Fruit fly (Drosophila melanogaster) whole organism, prepupa: ENCODE results near the gene CG11085.

ENCODE experiments used
- Blimp-1 ChIP-seq: fragments of 200-800 bp; sonication (Bioruptor generic); optimal IDR thresholded peaks from 3 replicates; lab custom pipeline; 2017; ENCODE audit warnings: missing biosample characterization, missing genetic modification characterization, mild to moderate bottlenecking, moderate library complexity, missing genetic modification reagents
- CG10669 ChIP-seq: fragments of 200-800 bp; sonication (Bioruptor generic); optimal IDR thresholded peaks from 3 replicates; lab custom pipeline; 2018; ENCODE audit warnings: missing biosample characterization, mild to moderate bottlenecking, missing genetic modification characterization, moderate library complexity
- CG11294 ChIP-seq: fragments of 200-800 bp; sonication (Bioruptor generic); IDR thresholded peaks from 2 replicates; pipeline ENCODE4 v1.3.6; 2022; ENCODE audit warnings: missing biosample characterization, missing genetic modification characterization
- CG11762 ChIP-seq: fragments of 200-800 bp; sonication (Bioruptor generic); optimal IDR thresholded peaks from 3 replicates; lab custom pipeline; 2016; ENCODE audit warnings: missing biosample characterization, missing genetic modification characterization; ENCODE audit not compliant: insufficient read depth
- CG11902 ChIP-seq: fragments of 200-800 bp; sonication (Bioruptor generic); optimal IDR thresholded peaks from 3 replicates; lab custom pipeline; 2016; ENCODE audit warnings: missing biosample characterization, missing genetic modification characterization
- CG1621 ChIP-seq: fragments of 200-800 bp; sonication (Bioruptor generic); optimal IDR thresholded peaks from 3 replicates; lab custom pipeline; 2018; ENCODE audit warnings: missing biosample characterization, mild to moderate bottlenecking, missing genetic modification characterization
- CG3032 ChIP-seq: fragments of 200-800 bp; optimal IDR thresholded peaks from 2 replicates; lab custom pipeline; 2019; ENCODE audit warnings: missing biosample characterization, mild to moderate bottlenecking, missing genetic modification characterization, moderate library complexity
- CG31627 ChIP-seq: fragments of 200-800 bp; sonication (Bioruptor generic); optimal IDR thresholded peaks from 3 replicates; lab custom pipeline; 2016; ENCODE audit warnings: missing biosample characterization, missing genetic modification characterization
- CG34406 ChIP-seq: fragments of 200-800 bp; sonication (Bioruptor generic); optimal IDR thresholded peaks from 3 replicates; lab custom pipeline; 2016; ENCODE audit warnings: missing biosample characterization, missing genetic modification characterization
- CG3919 ChIP-seq: fragments of 200-800 bp; sonication (Bioruptor generic); optimal IDR thresholded peaks from 3 replicates; lab custom pipeline; 2016; ENCODE audit warnings: missing biosample characterization, missing genetic modification characterization
- CG4318 ChIP-seq: fragments of 200-800 bp; sonication (Bioruptor generic); optimal IDR thresholded peaks from 3 replicates; lab custom pipeline; 2017; ENCODE audit warnings: missing biosample characterization, mild to moderate bottlenecking, missing genetic modification characterization
- CG6163 ChIP-seq: fragments of 200-800 bp; sonication (Bioruptor generic); IDR thresholded peaks from 3 replicates; pipeline ENCODE4 v1.3.6; 2022; ENCODE audit warnings: missing biosample characterization, missing genetic modification characterization
- CG6276 ChIP-seq: fragments of 200-800 bp; sonication (Bioruptor generic); optimal IDR thresholded peaks from 2 replicates; lab custom pipeline; 2017; ENCODE audit warnings: missing biosample characterization, mild to moderate bottlenecking, missing genetic modification characterization
- CG6792 ChIP-seq: fragments of 200-800 bp; sonication (Bioruptor generic); optimal IDR thresholded peaks from 3 replicates; lab custom pipeline; 2016; ENCODE audit warnings: missing biosample characterization, missing genetic modification characterization
- CG7368 ChIP-seq: fragments of 200-800 bp; sonication (Bioruptor generic); optimal IDR thresholded peaks from 3 replicates; lab custom pipeline; 2016; ENCODE audit warnings: missing biosample characterization, missing genetic modification characterization
- CG8119 ChIP-seq: fragments of 200-800 bp; sonication (Bioruptor generic); IDR thresholded peaks from 3 replicates; pipeline ENCODE4 v1.3.6; 2022; ENCODE audit warnings: missing biosample characterization, missing genetic modification characterization
- CG8319 ChIP-seq: fragments of 200-800 bp; sonication (Bioruptor generic); optimal IDR thresholded peaks from 3 replicates; lab custom pipeline; 2016; ENCODE audit warnings: missing biosample characterization, missing genetic modification characterization
- CG8632 ChIP-seq: fragments of 200-800 bp; sonication (Bioruptor generic); optimal IDR thresholded peaks from 3 replicates; lab custom pipeline; 2016; ENCODE audit warnings: missing biosample characterization, missing genetic modification characterization
- Eip75B ChIP-seq: fragments of 200-800 bp; sonication (Bioruptor generic); optimal IDR thresholded peaks from 3 replicates; lab custom pipeline; 2016; ENCODE audit warnings: missing biosample characterization, missing genetic modification characterization
- Eip78C ChIP-seq: fragments of 200-800 bp; sonication (Bioruptor generic); peaks from one replicate; lab custom pipeline; 2016; ENCODE audit warnings: missing biosample characterization, missing genetic modification characterization
- Eip93F ChIP-seq: fragments of 200-800 bp; sonication (Bioruptor generic); optimal IDR thresholded peaks from 2 replicates; lab custom pipeline; 2016; ENCODE audit warnings: missing biosample characterization, mild to moderate bottlenecking, missing genetic modification characterization
- Ets21C ChIP-seq: fragments of 200-800 bp; sonication (Bioruptor generic); optimal IDR thresholded peaks from 3 replicates; lab custom pipeline; 2016; ENCODE audit warnings: missing biosample characterization, missing genetic modification characterization
- Ets96B ChIP-seq: fragments of 200-800 bp; optimal IDR thresholded peaks from 2 replicates; lab custom pipeline; 2019; ENCODE audit warnings: missing biosample characterization, mild to moderate bottlenecking, missing genetic modification characterization, moderate library complexity
- Hr38 ChIP-seq: sonication (Bioruptor generic); optimal IDR thresholded peaks from 2 replicates; lab custom pipeline; 2016; ENCODE audit warnings: missing biosample characterization, missing genetic modification characterization
- Hr39 ChIP-seq: fragments of 200-800 bp; sonication (Bioruptor generic); optimal IDR thresholded peaks from 2 replicates; lab custom pipeline; 2016; ENCODE audit warnings: missing biosample characterization, missing genetic modification characterization
- Hr4 ChIP-seq: fragments of 200-800 bp; sonication (Bioruptor generic); optimal IDR thresholded peaks from 3 replicates; lab custom pipeline; 2016; ENCODE audit warnings: missing biosample characterization, missing genetic modification characterization
- Lpt ChIP-seq: fragments of 200-800 bp; sonication (Bioruptor generic); optimal IDR thresholded peaks from 3 replicates; lab custom pipeline; 2016; ENCODE audit warnings: missing biosample characterization, missing genetic modification characterization
- Met ChIP-seq: fragments of 200-800 bp; sonication (Bioruptor generic); optimal IDR thresholded peaks from 3 replicates; lab custom pipeline; 2016; ENCODE audit warnings: missing biosample characterization, missing genetic modification characterization
- Smox ChIP-seq: fragments of 200-800 bp; sonication (Bioruptor generic); optimal IDR thresholded peaks from 3 replicates; lab custom pipeline; 2016; ENCODE audit warnings: missing biosample characterization, missing genetic modification characterization
- Sox102F ChIP-seq: fragments of 200-800 bp; sonication (Bioruptor generic); optimal IDR thresholded peaks from 2 replicates; lab custom pipeline; 2016; ENCODE audit warnings: missing biosample characterization, mild to moderate bottlenecking, missing genetic modification characterization
- achi ChIP-seq: fragments of 200-800 bp; sonication (Bioruptor generic); optimal IDR thresholded peaks from 3 replicates; lab custom pipeline; 2016; ENCODE audit warnings: missing biosample characterization, missing genetic modification characterization
- acj6 ChIP-seq: fragments of 200-800 bp; sonication (Bioruptor generic); optimal IDR thresholded peaks from 3 replicates; lab custom pipeline; 2016; ENCODE audit warnings: missing biosample characterization, missing genetic modification characterization
- cyc ChIP-seq: fragments of 200-800 bp; sonication (Bioruptor generic); optimal IDR thresholded peaks from 3 replicates; lab custom pipeline; 2016; ENCODE audit warnings: missing biosample characterization, missing genetic modification characterization
- dac ChIP-seq: fragments of 200-800 bp; sonication (Bioruptor generic); optimal IDR thresholded peaks from 2 replicates; lab custom pipeline; 2017; ENCODE audit warnings: missing biosample characterization, mild to moderate bottlenecking, missing genetic modification characterization
- dsx ChIP-seq: fragments of 200-800 bp; optimal IDR thresholded peaks from 3 replicates; lab custom pipeline; 2019; ENCODE audit warnings: missing biosample characterization, mild to moderate bottlenecking, missing genetic modification characterization, moderate library complexity; ENCODE audit not compliant: poor library complexity, severe bottlenecking
- eg ChIP-seq: fragments of 200-800 bp; sonication (Bioruptor generic); IDR thresholded peaks from 3 replicates; pipeline ENCODE4 v1.3.6; 2022; ENCODE audit warnings: missing biosample characterization, missing genetic modification characterization
- esn ChIP-seq: fragments of 200-800 bp; sonication (Bioruptor generic); optimal IDR thresholded peaks from 2 replicates; lab custom pipeline; 2016; ENCODE audit warnings: missing biosample characterization, mild to moderate bottlenecking, missing genetic modification characterization, moderate library complexity
- fd59A ChIP-seq: fragments of 200-800 bp; sonication (Bioruptor generic); optimal IDR thresholded peaks from 2 replicates; lab custom pipeline; 2017; ENCODE audit warnings: missing biosample characterization, mild to moderate bottlenecking, missing genetic modification characterization, missing genetic modification reagents
- fd85E ChIP-seq: fragments of 200-800 bp; sonication (Bioruptor generic); optimal IDR thresholded peaks from 3 replicates; lab custom pipeline; 2016; ENCODE audit warnings: missing biosample characterization, missing genetic modification characterization
- lz ChIP-seq: fragments of 200-800 bp; sonication (Bioruptor generic); optimal IDR thresholded peaks from 3 replicates; lab custom pipeline; 2016; ENCODE audit warnings: missing biosample characterization, missing genetic modification characterization
- net ChIP-seq: fragments of 200-800 bp; sonication (Bioruptor generic); optimal IDR thresholded peaks from 3 replicates; lab custom pipeline; 2016; ENCODE audit warnings: missing biosample characterization, missing genetic modification characterization
- pdm3 ChIP-seq: fragments of 200-800 bp; sonication (Bioruptor generic); optimal IDR thresholded peaks from 3 replicates; lab custom pipeline; 2016; ENCODE audit warnings: missing biosample characterization, missing genetic modification characterization
- salr ChIP-seq, 2 experiments: fragments of 200-800 bp; sonication (Bioruptor generic); optimal IDR thresholded peaks; 3 replicates each; lab custom pipeline; 2016 to 2018; ENCODE audit warnings: missing biosample characterization in 2 of 2, missing genetic modification characterization in 2 of 2, mild to moderate bottlenecking in 1 of 2
- spab ChIP-seq: fragments of 200-800 bp; sonication (Bioruptor generic); optimal IDR thresholded peaks from 2 replicates; lab custom pipeline; 2017; ENCODE audit warnings: missing biosample characterization, mild to moderate bottlenecking, missing genetic modification characterization, missing genetic modification reagents
- ss ChIP-seq, 2 experiments: fragments of 200-800 bp; sonication (Bioruptor generic); optimal IDR thresholded peaks; 2 replicates in 1 of 2; 3 replicates in 1 of 2; lab custom pipeline; 2017 to 2018; ENCODE audit warnings: mild to moderate bottlenecking in 2 of 2, missing biosample characterization in 2 of 2, missing genetic modification characterization in 2 of 2, moderate library complexity in 1 of 2
- topi ChIP-seq: fragments of 200-800 bp; sonication (Bioruptor generic); optimal IDR thresholded peaks from 3 replicates; lab custom pipeline; 2016; ENCODE audit warnings: missing biosample characterization, missing genetic modification characterization
- vri ChIP-seq: fragments of 200-800 bp; sonication (Bioruptor generic); optimal IDR thresholded peaks from 3 replicates; lab custom pipeline; 2016; ENCODE audit warnings: missing biosample characterization, mild to moderate bottlenecking, missing genetic modification characterization

CG11085 gene

DNA sequence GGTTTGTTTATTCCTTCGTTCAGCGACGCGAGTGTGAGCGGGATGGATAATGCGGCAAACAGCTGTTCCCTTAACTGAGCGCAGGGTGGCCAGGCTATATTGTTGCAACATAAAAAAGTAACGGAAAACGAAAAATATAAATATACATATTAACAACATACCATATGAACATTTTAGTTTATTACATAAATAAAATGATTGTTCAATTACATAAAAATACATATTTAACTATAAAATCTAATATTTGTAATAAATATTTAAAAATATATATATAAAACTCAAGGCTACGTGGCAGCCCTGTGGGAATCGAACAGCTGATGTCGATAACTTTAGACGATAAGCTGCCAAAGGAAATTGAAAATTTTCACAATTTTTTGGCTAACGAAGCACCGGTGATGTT lies 13.4 kb downstream of the CG11085 start, which contains the start of the genes Aven and CG2540 (continued):
- TF ChIP-seq acj6 (GFP tag; lab: Kevin White, UChicago), result peak; percentile 81
- peak; percentile 85 for TF ChIP-seq dsx
- TF ChIP-seq Eip75B (GFP tag; lab: Kevin White, UChicago), result peak; percentile 49
- peak; percentile 49 for TF ChIP-seq Lpt (GFP tag; lab: Kevin White, UChicago)
- TF ChIP-seq CG34406 (GFP tag; lab: Kevin White, UChicago), result peak; percentile 76
- peak; percentile 64 for TF ChIP-seq net (GFP tag; lab: Kevin White, UChicago)
- peak; percentile 68 for TF ChIP-seq CG6792 (GFP tag; lab: Kevin White, UChicago)
- 0 out of 3 replicates have a peak, but pooled peaks have one; percentile 39 for TF ChIP-seq CG6163
- TF ChIP-seq spab (GFP tag; lab: Kevin White, UChicago), result peak; percentile 60
- peak; percentile 86 for TF ChIP-seq Eip78C (GFP tag; lab: Kevin White, UChicago)
- peak; percentile 70 for TF ChIP-seq CG3919 (GFP tag; lab: Kevin White, UChicago)
- peak; percentile 62 to 84 for TF ChIP-seq ss (GFP tag; optimal IDR thresholded peaks at IDR 0.05; lab: Kevin White, UChicago)

DNA sequence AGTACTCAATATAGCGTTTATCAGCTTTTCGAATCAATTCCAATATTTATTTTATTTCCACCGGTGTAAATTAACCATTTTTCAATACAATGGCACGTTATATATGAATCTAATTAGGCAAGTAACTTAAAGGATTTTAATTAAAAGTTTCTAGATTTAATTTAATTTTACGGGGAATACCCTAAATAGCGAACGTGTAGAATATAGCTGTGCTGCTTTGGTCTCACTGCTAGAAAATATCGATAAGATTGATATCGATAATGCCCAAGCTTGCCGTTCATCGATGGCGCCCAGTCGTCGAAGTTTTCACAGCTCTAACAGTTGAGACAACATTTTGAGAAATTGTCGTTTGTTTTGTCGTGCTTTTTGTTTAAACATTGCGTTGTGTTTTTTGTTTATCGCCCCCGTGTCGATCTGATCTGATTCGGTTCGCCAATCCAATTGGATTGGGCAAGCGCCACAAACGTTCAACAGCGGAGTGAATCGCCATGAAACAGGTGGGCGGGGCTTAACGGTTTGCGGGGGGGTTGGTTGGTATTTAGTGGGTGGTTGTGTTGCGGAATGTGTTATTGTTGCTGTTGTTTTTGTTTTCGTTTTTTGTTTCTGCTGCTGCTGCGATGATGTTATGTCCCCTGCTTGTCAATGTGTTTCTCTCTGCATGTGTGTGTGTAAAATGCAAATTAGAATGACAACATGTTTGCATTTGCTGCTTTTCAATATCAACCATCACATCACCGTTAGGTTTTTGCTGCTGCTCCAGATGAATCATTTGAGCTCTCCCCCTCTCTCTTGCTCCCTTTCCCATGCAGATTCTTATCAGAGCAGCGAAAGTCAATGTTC lies 15.4 kb downstream of the CG11085 start, which contains the start of gene Tomosyn:
Gene Tomosyn, plus strand, starts transcription at position 289 of the 840 bp plus-strand sequence.
- TF ChIP-seq Eip93F (GFP tag; lab: Kevin White, UChicago) (no peak), dac (GFP tag; lab: Kevin White, UChicago) (no peak), Blimp-1 (GFP tag; lab: Kevin White, UChicago) (no peak), CG6792 (GFP tag; lab: Kevin White, UChicago) (no peak), Hr4 (GFP tag; lab: Kevin White, UChicago) (no peak), CG1621 (tag; lab: Kevin White, UChicago) (no peak), CG7368 (GFP tag; lab: Kevin White, UChicago) (no peak), spab (GFP tag; lab: Kevin White, UChicago) (no peak), CG10669 (GFP tag; lab: Kevin White, UChicago) (no peak), Hr39 (GFP tag; lab: Kevin White, UChicago) (no peak), cyc (peak; percentile 20), Sox102F (GFP tag; lab: Kevin White, UChicago) (no peak), Met (GFP tag; lab: Kevin White, UChicago) (peak; percentile 18), CG8319 (GFP tag; lab: Kevin White, UChicago) (no peak), CG3919 (GFP tag; lab: Kevin White, UChicago) (no peak), Ets96B (tag; lab: Kevin White, UChicago) (no peak), achi (GFP tag; lab: Kevin White, UChicago) (no peak), vri (no peak), Smox (no peak), fd85E (GFP tag; lab: Kevin White, UChicago) (no peak), CG4318 (GFP tag; lab: Kevin White, UChicago) (no peak), lz (peak; percentile 4), Eip78C (GFP tag; lab: Kevin White, UChicago) (peak; percentile 61), eg (GFP tag; lab: Robert Waterston, UW) (peak; percentile 47; the same call in 1 of the 3 replicates), esn (GFP tag; lab: Kevin White, UChicago) (peak; percentile 10), CG31627 (GFP tag; lab: Kevin White, UChicago) (peak; percentile 26), Hr38 (GFP tag; lab: Kevin White, UChicago) (no peak), net (GFP tag; lab: Kevin White, UChicago) (no peak), CG34406 (GFP tag; lab: Kevin White, UChicago) (no peak), ss (GFP tag; optimal IDR thresholded peaks at IDR 0.05; lab: Kevin White, UChicago) (no peak), CG6276 (GFP tag; lab: Kevin White, UChicago) (no peak), Ets21C (GFP tag; lab: Kevin White, UChicago) (no peak), CG8632 (GFP tag; lab: Kevin White, UChicago) (no peak), Lpt (GFP tag; lab: Kevin White, UChicago) (peak; percentile 12), dsx (no peak), fd59A (GFP tag; lab: Kevin White, UChicago) (no peak), topi (GFP tag; lab: Kevin White, UChicago) (peak; percentile 7), CG3032 (tag; lab: Kevin White, UChicago) (peak; percentile 30), CG8119 (GFP tag; lab: Robert Waterston, UW) (no peak), CG11294 (GFP tag; lab: Robert Waterston, UW) (no peak), pdm3 (no peak), CG11762 (GFP tag; lab: Kevin White, UChicago) (no peak), CG11902 (GFP tag; lab: Kevin White, UChicago) (no peak), salr (GFP tag; optimal IDR thresholded peaks at IDR 0.05; lab: Kevin White, UChicago) (no peak)
